Worm (Caenorhabditis elegans) whole organism, young adult: ENCODE results near the gene ptr-25.

Source experiments
- B0336.3 ChIP-seq: fragments of 200-800 bp; sonication (Bioruptor generic); IDR thresholded peaks from 2 replicates; pipeline ENCODE4 v1.3.6; 2022; ENCODE audit warnings: missing genetic modification characterization, missing compliant biosample characterization
- C17E4.6 ChIP-seq: fragments of 200-800 bp; sonication (Bioruptor generic); IDR thresholded peaks from 2 replicates; pipeline ENCODE4 v1.3.6; 2022; ENCODE audit warnings: missing genetic modification reagents, missing genetic modification characterization, missing compliant biosample characterization
- D2030.7 ChIP-seq: fragments of 200-800 bp; sonication (Bioruptor generic); IDR thresholded peaks from 2 replicates; pipeline ENCODE4 v1.3.6; 2022; ENCODE audit warnings: missing genetic modification reagents, missing genetic modification characterization, missing compliant biosample characterization
- F23B12.7 ChIP-seq: sonication (generic microtip); optimal IDR thresholded peaks from 2 replicates; lab custom pipeline; 2017; ENCODE audit warnings: missing genetic modification characterization, mild to moderate bottlenecking, missing compliant biosample characterization, antibody characterized with exemption, moderate library complexity; ENCODE audit not compliant: insufficient read depth
- F33H1.4 ChIP-seq: fragments of 200-800 bp; sonication (Bioruptor generic); IDR thresholded peaks from 2 replicates; pipeline ENCODE4 v1.3.6; 2022; ENCODE audit warnings: missing genetic modification reagents, missing genetic modification characterization, missing compliant biosample characterization
- F52B5.7 ChIP-seq: sonication (generic microtip); optimal IDR thresholded peaks from 2 replicates; lab custom pipeline; 2016; ENCODE audit warnings: mild to moderate bottlenecking, missing genetic modification characterization, missing compliant biosample characterization
- F55B11.4 ChIP-seq: sonication (generic microtip); optimal IDR thresholded peaks from 2 replicates; lab custom pipeline; 2016; ENCODE audit warnings: missing compliant biosample characterization, missing genetic modification characterization, borderline replicate concordance; ENCODE audit not compliant: insufficient read depth
- F57A8.1 ChIP-seq: fragments of 200-800 bp; sonication (Bioruptor generic); optimal IDR thresholded peaks from 2 replicates; lab custom pipeline; 2018; ENCODE audit warnings: mild to moderate bottlenecking, missing genetic modification characterization, moderate library complexity, missing compliant biosample characterization
- T07F8.4 ChIP-seq: sonication (generic microtip); optimal IDR thresholded peaks from 2 replicates; lab custom pipeline; 2016; ENCODE audit warnings: mild to moderate bottlenecking, missing genetic modification characterization, moderate library complexity, missing compliant biosample characterization
- Y79H2A.3 ChIP-seq: fragments of 200-800 bp; sonication (Bioruptor generic); conservative IDR thresholded peaks from 2 replicates; pipeline ENCODE4 v1.3.6; 2022; ENCODE audit warnings: missing genetic modification reagents, missing genetic modification characterization, missing compliant biosample characterization
- cebp-1 ChIP-seq, 2 experiments: fragments of 200-800 bp in 1 of 2; sonication (Bioruptor generic) in 1 of 2; sonication (generic microtip) in 1 of 2; IDR thresholded peaks in 1 of 2; optimal IDR thresholded peaks in 1 of 2; 2 replicates each; pipeline versions ENCODE4 v1.3.6 to Lab custom; 2017 to 2022; ENCODE audit warnings: missing compliant biosample characterization in 2 of 2, missing genetic modification characterization in 2 of 2, mild to moderate bottlenecking in 1 of 2, missing genetic modification reagents in 1 of 2, moderate library complexity in 1 of 2
- ceh-100 ChIP-seq: fragments of 200-800 bp; sonication (Bioruptor generic); IDR thresholded peaks from 2 replicates; pipeline ENCODE4 v1.3.6; 2022; ENCODE audit warnings: missing genetic modification reagents, missing genetic modification characterization, missing compliant biosample characterization
- ceh-79 ChIP-seq: sonication (generic microtip); optimal IDR thresholded peaks from 2 replicates; lab custom pipeline; 2017; ENCODE audit warnings: mild to moderate bottlenecking, missing genetic modification characterization, missing compliant biosample characterization
- ceh-91 ChIP-seq: fragments of 200-800 bp; sonication (Bioruptor generic); IDR thresholded peaks from 2 replicates; pipeline ENCODE4 v1.3.6; 2022; ENCODE audit warnings: missing genetic modification reagents, missing genetic modification characterization, missing compliant biosample characterization
- chd-7 ChIP-seq: sonication (generic microtip); optimal IDR thresholded peaks from 2 replicates; lab custom pipeline; 2016; ENCODE audit warnings: mild to moderate bottlenecking, missing genetic modification characterization, moderate library complexity, missing compliant biosample characterization
- dox-1 ChIP-seq: fragments of 200-800 bp; sonication (Bioruptor generic); IDR thresholded peaks from 2 replicates; pipeline ENCODE4 v1.3.6; 2022; ENCODE audit warnings: missing genetic modification reagents, missing genetic modification characterization, missing compliant biosample characterization
- efl-1 ChIP-seq: fragments of 150-350 bp; optimal IDR thresholded peaks from 2 replicates; lab custom pipeline; 2014; ENCODE audit warnings: missing biosample characterization, missing genetic modification reagents, missing genetic modification characterization
- egrh-3 ChIP-seq: fragments of 200-800 bp; sonication (Bioruptor generic); IDR thresholded peaks from 2 replicates; pipeline ENCODE4 v1.3.6; 2022; ENCODE audit warnings: missing genetic modification reagents, missing genetic modification characterization, missing compliant biosample characterization
- gei-17 ChIP-seq: fragments of 200-800 bp; sonication (Bioruptor generic); optimal IDR thresholded peaks from 2 replicates; lab custom pipeline; 2018; ENCODE audit warnings: mild to moderate bottlenecking, missing genetic modification characterization, missing compliant biosample characterization
- hlh-12 ChIP-seq: sonication (generic microtip); optimal IDR thresholded peaks from 2 replicates; lab custom pipeline; 2016; ENCODE audit warnings: missing genetic modification characterization, missing compliant biosample characterization
- hmg-20 ChIP-seq: fragments of 200-800 bp; sonication (Bioruptor generic); IDR thresholded peaks from 2 replicates; pipeline ENCODE4 v1.3.6; 2022; ENCODE audit warnings: missing genetic modification reagents, missing genetic modification characterization, missing compliant biosample characterization
- lir-1 ChIP-seq: fragments of 200-800 bp; sonication (Bioruptor generic); conservative IDR thresholded peaks from 2 replicates; pipeline ENCODE4 v1.3.6; 2022; ENCODE audit warnings: missing genetic modification reagents, missing genetic modification characterization, missing compliant biosample characterization
- lsl-1 ChIP-seq: fragments of 200-800 bp; sonication (Bioruptor generic); optimal IDR thresholded peaks from 2 replicates; lab custom pipeline; 2018; ENCODE audit warnings: mild to moderate bottlenecking, missing genetic modification characterization, moderate library complexity, missing compliant biosample characterization
- madf-6 ChIP-seq: fragments of 200-800 bp; sonication (Bioruptor generic); IDR thresholded peaks from 2 replicates; pipeline ENCODE4 v1.3.6; 2022; ENCODE audit warnings: missing genetic modification reagents, missing genetic modification characterization, missing compliant biosample characterization
- madf-8 ChIP-seq: fragments of 200-800 bp; sonication (Bioruptor generic); conservative IDR thresholded peaks from 2 replicates; pipeline ENCODE4 v1.3.6; 2022; ENCODE audit warnings: missing genetic modification reagents, missing genetic modification characterization, missing compliant biosample characterization
- mcd-1 ChIP-seq: fragments of 200-800 bp; sonication (Bioruptor generic); IDR thresholded peaks from 2 replicates; pipeline ENCODE4 v1.3.6; 2022; ENCODE audit warnings: missing genetic modification reagents, missing genetic modification characterization, missing compliant biosample characterization
- nfya-1 ChIP-seq: sonication (generic microtip); optimal IDR thresholded peaks from 2 replicates; lab custom pipeline; 2017; ENCODE audit warnings: antibody characterized with exemption, missing compliant biosample characterization, missing genetic modification characterization, borderline replicate concordance; ENCODE audit not compliant: insufficient read depth
- nhr-120 ChIP-seq: fragments of 200-800 bp; sonication (Bioruptor generic); IDR thresholded peaks from 2 replicates; pipeline ENCODE4 v1.3.6; 2022; ENCODE audit warnings: missing genetic modification characterization, missing compliant biosample characterization
- nhr-80 ChIP-seq: sonication (generic microtip); optimal IDR thresholded peaks from 2 replicates; lab custom pipeline; 2016; ENCODE audit warnings: missing genetic modification characterization, missing compliant biosample characterization
- rcor-1 ChIP-seq: fragments of 200-800 bp; sonication (Bioruptor generic); IDR thresholded peaks from 2 replicates; pipeline ENCODE4 v1.3.6; 2022; ENCODE audit warnings: missing genetic modification reagents, missing genetic modification characterization, missing compliant biosample characterization
- rpc-1 ChIP-seq, 2 experiments: fragments of 150-350 bp in 1 of 2; sonication (generic microtip) in 1 of 2; optimal IDR thresholded peaks; 2 replicates each; lab custom pipeline; 2014 to 2018; ENCODE audit warnings: missing biosample characterization in 1 of 2, missing genetic modification characterization in 1 of 2, missing genetic modification reagents in 1 of 2, missing genotype in 1 of 2
- sdz-38 ChIP-seq: sonication (generic microtip); optimal IDR thresholded peaks from 2 replicates; lab custom pipeline; 2016; ENCODE audit warnings: missing genotype, missing genetic modification characterization, missing compliant biosample characterization
- tbx-9 ChIP-seq: sonication (generic microtip); optimal IDR thresholded peaks from 2 replicates; lab custom pipeline; 2016; ENCODE audit warnings: borderline replicate concordance, missing genetic modification characterization, inconsistent platforms, missing compliant biosample characterization
- unc-130 ChIP-seq: sonication (generic microtip); optimal IDR thresholded peaks from 2 replicates; lab custom pipeline; 2016; ENCODE audit warnings: missing genetic modification reagents, missing genetic modification characterization, missing compliant biosample characterization
- unc-62 ChIP-seq: fragments of 150-350 bp; optimal IDR thresholded peaks from 2 replicates; lab custom pipeline; 2014; ENCODE audit warnings: missing biosample characterization, missing genetic modification reagents, missing genetic modification characterization
- xnd-1 ChIP-seq: sonication (generic microtip); optimal IDR thresholded peaks from 2 replicates; lab custom pipeline; 2016; ENCODE audit warnings: missing genotype, missing genetic modification reagents, missing genetic modification characterization, missing compliant biosample characterization
- zfh-2 ChIP-seq: fragments of 200-800 bp; sonication (Bioruptor generic); conservative IDR thresholded peaks from 2 replicates; pipeline ENCODE4 v1.3.6; 2022; ENCODE audit warnings: missing genetic modification reagents, missing genetic modification characterization, missing compliant biosample characterization
- ztf-25 ChIP-seq: fragments of 200-800 bp; sonication (Bioruptor generic); IDR thresholded peaks from 2 replicates; pipeline ENCODE4 v1.3.6; 2022; ENCODE audit warnings: missing genetic modification reagents, missing genetic modification characterization, missing compliant biosample characterization

Gene ptr-25

ce11 chrIII:10469574-10470055, 18.3 kb upstream of the ptr-25 start, which contains the start of gene D2045.5:
Gene D2045.5, minus strand, starts transcription at chrIII:10469624.
- no peak for TF ChIP-seq zfh-2 (GFP tag; lab: Robert Waterston, UW)
- TF ChIP-seq dox-1 (GFP tag; lab: Robert Waterston, UW), result no peak
- TF ChIP-seq F57A8.1 (GFP tag; lab: Kevin White, UChicago), result no peak
- TF ChIP-seq nfya-1, result no peak
- no peak for TF ChIP-seq Y79H2A.3 (GFP tag; lab: Robert Waterston, UW)
- TF ChIP-seq F33H1.4 (GFP tag; lab: Robert Waterston, UW), result peak; percentile 77
- TF ChIP-seq madf-8 (GFP tag; lab: Robert Waterston, UW), result peak; percentile 54
- peak; percentile 70 for TF ChIP-seq xnd-1 (tag; lab: Kevin White, UChicago)
- TF ChIP-seq sdz-38, result no peak
- no peak for TF ChIP-seq unc-130 (GFP tag; lab: Kevin White, UChicago)
- no peak for TF ChIP-seq T07F8.4 (tag; lab: Kevin White, UChicago)
- peak; percentile 33 for TF ChIP-seq efl-1
- TF ChIP-seq gei-17 (GFP tag; lab: Kevin White, UChicago), result no peak
- TF ChIP-seq hlh-12 (tag; lab: Kevin White, UChicago), result no peak
- TF ChIP-seq egrh-3, result no peak
- TF ChIP-seq nhr-80 (tag; lab: Kevin White, UChicago), result no peak
- peak; percentile 86 for TF ChIP-seq lsl-1
- peak; percentile 40; the same call in 1 of the 2 replicates for TF ChIP-seq D2030.7 (GFP tag; lab: Robert Waterston, UW)
- no peak for TF ChIP-seq F55B11.4 (tag; lab: Kevin White, UChicago)
- peak; percentile 76 for TF ChIP-seq madf-6 (GFP tag; lab: Robert Waterston, UW)
- TF ChIP-seq ceh-100 (GFP tag; lab: Robert Waterston, UW), result no peak
- TF ChIP-seq rpc-1 (optimal IDR thresholded peaks at IDR 0.05; lab: Kevin White, UChicago), result no peak
- no peak for TF ChIP-seq rpc-1 (tag; optimal IDR thresholded peaks at IDR 0.05; lab: Kevin White, UChicago)
- no peak for TF ChIP-seq tbx-9 (tag; lab: Kevin White, UChicago)
- no peak for TF ChIP-seq ceh-91 (GFP tag; lab: Robert Waterston, UW)
- no peak for TF ChIP-seq ceh-79 (tag; lab: Kevin White, UChicago)
- TF ChIP-seq F52B5.7 (tag; lab: Kevin White, UChicago), result no peak
- TF ChIP-seq nhr-120, result no peak

ce11 chrIII:10470927-10471326, 17.0 kb upstream of the ptr-25 start, which contains the start of gene cul-1:
Gene cul-1, plus strand, starts transcription at chrIII:10471237.
- TF ChIP-seq rcor-1, result no peak
- TF ChIP-seq ztf-25 (GFP tag; lab: Robert Waterston, UW), result no peak
- no peak for TF ChIP-seq B0336.3 (GFP tag; lab: Robert Waterston, UW)
- TF ChIP-seq unc-62 (GFP tag; lab: Kevin White, UChicago), result no peak
- 0 out of 2 replicates have a peak, but pooled peaks have one; percentile 24 for TF ChIP-seq mcd-1 (GFP tag; lab: Robert Waterston, UW)
- TF ChIP-seq C17E4.6 (GFP tag; lab: Robert Waterston, UW), result no peak
- no peak for TF ChIP-seq rpc-1 (optimal IDR thresholded peaks at IDR 0.05; lab: Kevin White, UChicago)
- TF ChIP-seq rpc-1 (tag; optimal IDR thresholded peaks at IDR 0.05; lab: Kevin White, UChicago), result no peak
- TF ChIP-seq chd-7 (tag; lab: Kevin White, UChicago), result no peak
- TF ChIP-seq hmg-20 (GFP tag; lab: Robert Waterston, UW), result no peak
- TF ChIP-seq cebp-1 (GFP tag; IDR thresholded peaks at IDR 0.05; lab: Robert Waterston, UW), result peak; percentile 68; the same call in 1 of the 2 replicates
- TF ChIP-seq cebp-1 (tag; optimal IDR thresholded peaks at IDR 0.05; lab: Kevin White, UChicago), result peak; percentile 88
- TF ChIP-seq lir-1 (GFP tag; lab: Robert Waterston, UW), result no peak
- no peak for TF ChIP-seq F23B12.7
